Worm (Caenorhabditis elegans) whole organism, L4 larva: ENCODE data around the gene sri-25.

ENCODE experiments used
- Y48G9A.11 ChIP-seq: fragments of 200-800 bp; sonication (Bioruptor generic); IDR thresholded peaks from 2 replicates; pipeline ENCODE4 v1.3.6; 2022; ENCODE audit warnings: missing genetic modification reagents, missing genetic modification characterization, missing compliant biosample characterization
- ceh-28 ChIP-seq: fragments of 150-350 bp; optimal IDR thresholded peaks from 2 replicates; lab custom pipeline; 2014; ENCODE audit warnings: missing biosample characterization, missing genetic modification reagents, missing genetic modification characterization
- daf-8 ChIP-seq: fragments of 200-800 bp; sonication (Bioruptor generic); IDR thresholded peaks from 2 replicates; pipeline ENCODE4 v1.3.6; 2022; ENCODE audit warnings: missing genetic modification characterization, missing compliant biosample characterization
- nhr-28 ChIP-seq: fragments of 150-350 bp; optimal IDR thresholded peaks from 2 replicates; lab custom pipeline; 2014; ENCODE audit warnings: missing biosample characterization, missing genetic modification characterization
- nhr-41 ChIP-seq: fragments of 200-800 bp; sonication (Bioruptor generic); IDR thresholded peaks from 2 replicates; pipeline ENCODE4 v1.3.6; 2022; ENCODE audit warnings: missing genetic modification reagents, missing genetic modification characterization, missing compliant biosample characterization
- unc-62 ChIP-seq, 3 experiments: fragments of 150-350 bp in 1 of 3; sonication (generic microtip); optimal IDR thresholded peaks in 2 of 3; peaks in 1 of 3; 1 replicate in 1 of 3; 2 replicates in 2 of 3; lab custom pipeline; 2014 to 2017; ENCODE audit warnings: missing biosample characterization in 3 of 3, missing genetic modification characterization in 3 of 3, missing genetic modification reagents in 3 of 3, missing genotype in 1 of 3
- zip-11 ChIP-seq: fragments of 200-800 bp; sonication (Bioruptor generic); IDR thresholded peaks from 2 replicates; pipeline ENCODE4 v1.3.6; 2022; ENCODE audit warnings: missing genetic modification characterization, missing compliant biosample characterization

Gene sri-25

ce11 chrV:15268302-15268701, 51.5 kb downstream of the sri-25 start, which contains the start of gene srw-22:
srw-22 (plus strand) TSS chrV:15268602.
- TF ChIP-seq unc-62 (GFP tag; optimal IDR thresholded peaks at IDR 0.05 in 1 of 2; lab: Kevin White, UChicago) (peak in 1 of 2 experiments; percentile 56), unc-62 (tag; optimal IDR thresholded peaks at IDR 0.05; lab: Kevin White, UChicago) (no peak), nhr-41 (GFP tag; lab: Robert Waterston, UW) (no peak), zip-11 (GFP tag; lab: Robert Waterston, UW) (no peak), nhr-28 (no peak), Y48G9A.11 (no peak), daf-8 (GFP tag; lab: Robert Waterston, UW) (no peak), ceh-28 (no peak)
